Fruit fly (Drosophila melanogaster) whole organism, embryonic: ENCODE measurements around the gene Prx4.
A peak's percentile ranks its signal among the peaks of the same experiment; 100 is the strongest.

Experiments
- Asciz ChIP-seq: fragments of 200-800 bp; sonication (Bioruptor generic); optimal IDR thresholded peaks from 2 replicates; lab custom pipeline; 2017; ENCODE audit warnings: missing biosample characterization, mild to moderate bottlenecking, missing genetic modification characterization, missing genetic modification reagents
- CG10321 ChIP-seq: fragments of 200-800 bp; sonication (Bioruptor generic); IDR thresholded peaks from 2 replicates; pipeline ENCODE4 v1.3.6; 2022; ENCODE audit warnings: missing biosample characterization, missing genetic modification characterization
- CG10565 ChIP-seq: fragments of 200-800 bp; sonication (Bioruptor generic); optimal IDR thresholded peaks from 3 replicates; lab custom pipeline; 2016; ENCODE audit warnings: missing biosample characterization, mild to moderate bottlenecking, missing genetic modification characterization
- CG11696 ChIP-seq: fragments of 200-800 bp; sonication (Bioruptor generic); IDR thresholded peaks from 2 replicates; pipeline ENCODE4 v1.3.6; 2022; ENCODE audit warnings: missing biosample characterization, missing genetic modification characterization
- CG13287 ChIP-seq: fragments of 200-800 bp; sonication (Bioruptor generic); IDR thresholded peaks from 2 replicates; pipeline ENCODE4 v1.3.6; 2022; ENCODE audit warnings: missing biosample characterization, missing genetic modification characterization; ENCODE audit not compliant: partially characterized antibody
- CG15011 ChIP-seq: fragments of 200-800 bp; sonication (Bioruptor generic); optimal IDR thresholded peaks from 3 replicates; lab custom pipeline; 2018; ENCODE audit warnings: missing biosample characterization, mild to moderate bottlenecking, missing genetic modification characterization
- CG16815 ChIP-seq: fragments of 200-800 bp; sonication (Bioruptor generic); optimal IDR thresholded peaks from 3 replicates; lab custom pipeline; 2017; ENCODE audit warnings: missing biosample characterization, mild to moderate bottlenecking, missing genetic modification characterization
- CG34376 ChIP-seq: fragments of 200-800 bp; sonication (Bioruptor generic); optimal IDR thresholded peaks from 2 replicates; lab custom pipeline; 2018; ENCODE audit warnings: missing biosample characterization, mild to moderate bottlenecking, missing genetic modification characterization
- CG4404 ChIP-seq: fragments of 200-800 bp; sonication (Bioruptor generic); IDR thresholded peaks from 2 replicates; pipeline ENCODE4 v1.3.6; 2022; ENCODE audit warnings: missing biosample characterization, missing genetic modification characterization
- CG5245 ChIP-seq: fragments of 200-800 bp; sonication (Bioruptor generic); optimal IDR thresholded peaks from 3 replicates; lab custom pipeline; 2016; ENCODE audit warnings: missing biosample characterization, missing genetic modification characterization
- CG6791 ChIP-seq: fragments of 200-800 bp; sonication (Bioruptor generic); IDR thresholded peaks from 3 replicates; pipeline ENCODE4 v1.3.6; 2022; ENCODE audit warnings: missing biosample characterization, missing genetic modification characterization; ENCODE audit not compliant: partially characterized antibody
- CG7745 ChIP-seq: fragments of 200-800 bp; sonication (Bioruptor generic); optimal IDR thresholded peaks from 2 replicates; lab custom pipeline; 2018; ENCODE audit warnings: missing biosample characterization, mild to moderate bottlenecking, missing genetic modification characterization, moderate library complexity
- CG7786 ChIP-seq: fragments of 200-800 bp; sonication (Bioruptor generic); optimal IDR thresholded peaks from 2 replicates; lab custom pipeline; 2016; ENCODE audit warnings: missing biosample characterization, missing genetic modification characterization
- CG7987 ChIP-seq: fragments of 200-800 bp; sonication (Bioruptor generic); optimal IDR thresholded peaks from 2 replicates; lab custom pipeline; 2018; ENCODE audit warnings: missing biosample characterization, mild to moderate bottlenecking, missing genetic modification characterization, moderate library complexity
- CG8478 ChIP-seq: fragments of >200 bp; optimal IDR thresholded peaks from 2 replicates; lab custom pipeline; 2018
- CG8924 ChIP-seq: fragments of 200-800 bp; optimal IDR thresholded peaks from 3 replicates; lab custom pipeline; 2019; ENCODE audit warnings: missing biosample characterization, mild to moderate bottlenecking, missing genetic modification characterization, moderate library complexity
- D19B ChIP-seq: fragments of 200-800 bp; sonication (Bioruptor generic); optimal IDR thresholded peaks from 2 replicates; lab custom pipeline; 2017; ENCODE audit warnings: missing biosample characterization, mild to moderate bottlenecking, missing genetic modification characterization
- Dll ChIP-seq: fragments of 200-800 bp; sonication (Bioruptor generic); IDR thresholded peaks from 4 replicates; pipeline ENCODE4 v1.3.6; 2022; ENCODE audit warnings: missing biosample characterization, missing genetic modification characterization; ENCODE audit not compliant: partially characterized antibody
- Doc2 ChIP-seq: fragments of 200-800 bp; sonication (Bioruptor generic); IDR thresholded peaks from 2 replicates; pipeline ENCODE4 v1.3.6; 2022; ENCODE audit warnings: missing biosample characterization, missing genetic modification characterization
- Jarid2 ChIP-seq: fragments of 200-800 bp; sonication (Bioruptor generic); optimal IDR thresholded peaks from 3 replicates; lab custom pipeline; 2017; ENCODE audit warnings: mild to moderate bottlenecking, missing biosample characterization, missing genetic modification reagents, missing genetic modification characterization
- Mad ChIP-seq: fragments of 200-800 bp; sonication (Bioruptor generic); optimal IDR thresholded peaks from 2 replicates; lab custom pipeline; 2016; ENCODE audit warnings: missing biosample characterization, missing genetic modification characterization
- Nf-YA ChIP-seq: fragments of 200-800 bp; sonication (Bioruptor generic); IDR thresholded peaks from 2 replicates; pipeline ENCODE4 v1.3.6; 2022; ENCODE audit warnings: missing biosample characterization, missing genetic modification characterization
- Pdp1 ChIP-seq, 2 experiments: fragments of 200-800 bp; sonication (Bioruptor generic); optimal IDR thresholded peaks; 3 replicates each; lab custom pipeline; 2016; ENCODE audit warnings: missing biosample characterization in 2 of 2, missing genetic modification characterization in 2 of 2, mild to moderate bottlenecking in 1 of 2, moderate library complexity in 1 of 2
- Side ChIP-seq: fragments of 200-800 bp; sonication (Bioruptor generic); optimal IDR thresholded peaks from 2 replicates; lab custom pipeline; 2016; ENCODE audit warnings: missing biosample characterization, missing genetic modification characterization
- Sry-β ChIP-seq: fragments of 200-800 bp; sonication (Bioruptor generic); optimal IDR thresholded peaks from 2 replicates; lab custom pipeline; 2018; ENCODE audit warnings: missing biosample characterization, mild to moderate bottlenecking, missing genetic modification characterization, moderate library complexity
- bab2 ChIP-seq: fragments of 200-800 bp; sonication (Bioruptor generic); optimal IDR thresholded peaks from 2 replicates; lab custom pipeline; 2016; ENCODE audit warnings: missing biosample characterization, missing genetic modification characterization
- bbx ChIP-seq: fragments of 200-800 bp; sonication (Bioruptor generic); IDR thresholded peaks from 2 replicates; pipeline ENCODE4 v1.3.6; 2022; ENCODE audit warnings: missing biosample characterization, missing genetic modification characterization; ENCODE audit not compliant: partially characterized antibody
- bigmax ChIP-seq: fragments of 200-800 bp; sonication (Bioruptor generic); optimal IDR thresholded peaks from 2 replicates; lab custom pipeline; 2018; ENCODE audit warnings: missing biosample characterization, mild to moderate bottlenecking, missing genetic modification characterization
- bsh ChIP-seq, 2 experiments: fragments of 200-800 bp; sonication (Bioruptor generic); optimal IDR thresholded peaks; 2 replicates each; lab custom pipeline; 2017 to 2018; ENCODE audit warnings: mild to moderate bottlenecking in 2 of 2, missing biosample characterization in 2 of 2, missing genetic modification characterization in 2 of 2, moderate library complexity in 1 of 2
- caup ChIP-seq: fragments of 200-800 bp; sonication (Bioruptor generic); optimal IDR thresholded peaks from 3 replicates; lab custom pipeline; 2017; ENCODE audit warnings: missing biosample characterization, mild to moderate bottlenecking, missing genetic modification characterization, moderate library complexity; ENCODE audit not compliant: severe bottlenecking
- croc ChIP-seq: fragments of 200-800 bp; sonication (Bioruptor generic); conservative IDR thresholded peaks from 3 replicates; pipeline ENCODE4 v1.3.6; 2022; ENCODE audit warnings: missing biosample characterization, missing genetic modification characterization
- crol ChIP-seq: fragments of 200-800 bp; sonication (Bioruptor generic); IDR thresholded peaks from 2 replicates; pipeline ENCODE4 v1.3.6; 2022; ENCODE audit warnings: missing biosample characterization, missing genetic modification characterization
- dan ChIP-seq: fragments of 200-800 bp; sonication (Bioruptor generic); IDR thresholded peaks from 2 replicates; pipeline ENCODE4 v1.3.6; 2022; ENCODE audit warnings: missing biosample characterization, missing genetic modification characterization
- dimm ChIP-seq: fragments of 200-800 bp; sonication (Bioruptor generic); IDR thresholded peaks from 2 replicates; pipeline ENCODE4 v1.3.6; 2022; ENCODE audit warnings: missing biosample characterization, missing genetic modification characterization
- ems ChIP-seq: fragments of 200-800 bp; sonication (Bioruptor generic); optimal IDR thresholded peaks from 3 replicates; lab custom pipeline; 2016; ENCODE audit warnings: missing biosample characterization, missing genetic modification characterization
- esg ChIP-seq: fragments of 200-800 bp; sonication (Bioruptor generic); conservative IDR thresholded peaks from 2 replicates; pipeline ENCODE4 v1.3.6; 2022; ENCODE audit warnings: missing biosample characterization, missing genetic modification characterization
- eve ChIP-seq, 2 experiments: fragments of >200 bp; optimal IDR thresholded peaks; 2 replicates each; lab custom pipeline; 2017; ENCODE audit warnings: missing biosample characterization in 2 of 2, missing genetic modification characterization in 2 of 2
- eyg ChIP-seq: fragments of 200-800 bp; sonication (Bioruptor generic); optimal IDR thresholded peaks from 3 replicates; lab custom pipeline; 2016; ENCODE audit warnings: missing biosample characterization, missing genetic modification characterization
- fd102C ChIP-seq: fragments of 200-800 bp; sonication (Bioruptor generic); optimal IDR thresholded peaks from 2 replicates; lab custom pipeline; 2018; ENCODE audit warnings: missing biosample characterization, mild to moderate bottlenecking, missing genetic modification characterization, moderate library complexity
- fd96Cb ChIP-seq: fragments of 200-800 bp; sonication (Bioruptor generic); optimal IDR thresholded peaks from 2 replicates; lab custom pipeline; 2018; ENCODE audit warnings: missing biosample characterization, mild to moderate bottlenecking, missing genetic modification characterization, moderate library complexity
- hth ChIP-seq: fragments of >200 bp; optimal IDR thresholded peaks from 2 replicates; lab custom pipeline; 2017; ENCODE audit warnings: inconsistent platforms
- kay ChIP-seq: fragments of 200-800 bp; sonication (Bioruptor generic); optimal IDR thresholded peaks from 2 replicates; lab custom pipeline; 2016; ENCODE audit warnings: missing biosample characterization, missing genetic modification characterization
- mirr ChIP-seq: fragments of 200-800 bp; sonication (Bioruptor generic); optimal IDR thresholded peaks from 3 replicates; lab custom pipeline; 2018; ENCODE audit warnings: missing biosample characterization, mild to moderate bottlenecking, missing genetic modification characterization
- onecut ChIP-seq: fragments of 200-800 bp; sonication (Bioruptor generic); IDR thresholded peaks from 2 replicates; pipeline ENCODE4 v1.3.6; 2022; ENCODE audit warnings: missing biosample characterization, missing genetic modification characterization
- pb ChIP-seq: fragments of 200-800 bp; sonication (Bioruptor generic); optimal IDR thresholded peaks from 3 replicates; lab custom pipeline; 2016; ENCODE audit warnings: missing biosample characterization, missing genetic modification characterization
- sc ChIP-seq, 3 experiments: fragments of >200 bp in 2 of 3; fragments of 200-800 bp in 1 of 3; sonication (Bioruptor generic) in 1 of 3; optimal IDR thresholded peaks; 2 replicates in 2 of 3; 3 replicates in 1 of 3; lab custom pipeline; 2017; ENCODE audit warnings: mild to moderate bottlenecking in 1 of 3, missing biosample characterization in 1 of 3, missing genetic modification characterization in 1 of 3, missing genetic modification reagents in 1 of 3
- slp2 ChIP-seq: fragments of 200-800 bp; sonication (Bioruptor generic); optimal IDR thresholded peaks from 2 replicates; lab custom pipeline; 2016; ENCODE audit warnings: missing biosample characterization, missing genetic modification characterization
- ssp ChIP-seq: fragments of 200-800 bp; sonication (Bioruptor generic); IDR thresholded peaks from 2 replicates; pipeline ENCODE4 v1.3.6; 2022; ENCODE audit warnings: missing biosample characterization, missing genetic modification characterization
- usp ChIP-seq: fragments of >200 bp; optimal IDR thresholded peaks from 2 replicates; lab custom pipeline; 2017; ENCODE audit warnings: missing biosample characterization, missing genetic modification characterization

Gene Prx4

dm6 chr3L:3081146-3081872 is 39.1 kb downstream of the Prx4 start (continued):
- peak; percentile 98 to 99 for TF ChIP-seq bsh (GFP tag; optimal IDR thresholded peaks at IDR 0.05; lab: Kevin White, UChicago)
- peak; percentile 94 for TF ChIP-seq CG11696 (GFP tag; lab: Robert Waterston, UW)
- TF ChIP-seq mirr: peak; percentile 97
- peak; percentile 84 to 98 for TF ChIP-seq Pdp1 (GFP tag; optimal IDR thresholded peaks at IDR 0.05; lab: Kevin White, UChicago)
- peak; percentile 97 for TF ChIP-seq CG7786
- TF ChIP-seq dimm: no peak; the same call in 1 of the 2 replicates
- TF ChIP-seq CG7745 (tag; lab: Kevin White, UChicago): peak; percentile 91
- TF ChIP-seq CG10565 (GFP tag; lab: Kevin White, UChicago): peak; percentile 91
- TF ChIP-seq crol (GFP tag; lab: Robert Waterston, UW): peak; percentile 79
- peak; percentile 96 for TF ChIP-seq Side
- TF ChIP-seq CG16815: peak; percentile 97
- TF ChIP-seq usp (GFP tag; lab: Kevin White, UChicago): no peak
- TF ChIP-seq caup: peak; percentile 98
- TF ChIP-seq bab2 (GFP tag; lab: Kevin White, UChicago): peak; percentile 97
- TF ChIP-seq bigmax: peak; percentile 78
- peak; percentile 98 for TF ChIP-seq ems (GFP tag; lab: Kevin White, UChicago)
- TF ChIP-seq onecut (GFP tag; lab: Robert Waterston, UW): peak; percentile 96
- TF ChIP-seq CG10321 (GFP tag; lab: Robert Waterston, UW): peak; percentile 88
- peak; percentile 92 for TF ChIP-seq eyg (GFP tag; lab: Kevin White, UChicago)
- TF ChIP-seq CG7987 (GFP tag; lab: Kevin White, UChicago): peak; percentile 98
- TF ChIP-seq pb (GFP tag; lab: Kevin White, UChicago): peak; percentile 91
- TF ChIP-seq ssp (GFP tag; lab: Robert Waterston, UW): peak; percentile 92
- peak; percentile 97 for TF ChIP-seq CG5245 (GFP tag; lab: Kevin White, UChicago)
- peak; percentile 66 for TF ChIP-seq fd102C (GFP tag; lab: Kevin White, UChicago)
- TF ChIP-seq croc (GFP tag; lab: Robert Waterston, UW): peak; percentile 96
- peak; percentile 96 for TF ChIP-seq Nf-YA (GFP tag; lab: Robert Waterston, UW)
- TF ChIP-seq Jarid2 (GFP tag; lab: Kevin White, UChicago): peak; percentile 89
- peak; percentile 79 for TF ChIP-seq bbx (GFP tag; lab: Robert Waterston, UW)
- TF ChIP-seq CG34376 (GFP tag; lab: Kevin White, UChicago): peak; percentile 99
- peak; percentile 85 for TF ChIP-seq CG13287 (GFP tag; lab: Robert Waterston, UW)
- TF ChIP-seq fd96Cb (tag; lab: Kevin White, UChicago): peak; percentile 98
- TF ChIP-seq dan (GFP tag; lab: Robert Waterston, UW): peak; percentile 85
- no peak for TF ChIP-seq sc (optimal IDR thresholded peaks at IDR 0.05; lab: Kevin White, UChicago)
- peak; percentile 97 for TF ChIP-seq sc (GFP tag; optimal IDR thresholded peaks at IDR 0.05; lab: Kevin White, UChicago)
- TF ChIP-seq CG6791 (GFP tag; lab: Robert Waterston, UW): peak; percentile 80; the same call in 2 of the 3 replicates
- TF ChIP-seq Doc2 (GFP tag; lab: Robert Waterston, UW): peak; percentile 94
- no peak for TF ChIP-seq CG8478
- TF ChIP-seq Asciz (GFP tag; lab: Kevin White, UChicago): peak; percentile 99
- TF ChIP-seq CG15011 (GFP tag; lab: Kevin White, UChicago): peak; percentile 95
- peak in 1 of 2 experiments; percentile 97 for TF ChIP-seq eve (GFP tag; optimal IDR thresholded peaks at IDR 0.05; lab: Kevin White, UChicago)
- peak; percentile 98 for TF ChIP-seq CG8924 (tag; lab: Kevin White, UChicago)
- TF ChIP-seq Mad (GFP tag; lab: Kevin White, UChicago): peak; percentile 98
- TF ChIP-seq esg (GFP tag; lab: Robert Waterston, UW): peak; percentile 98
- TF ChIP-seq D19B: peak; percentile 95
- peak; percentile 64 for TF ChIP-seq Sry-β (GFP tag; lab: Kevin White, UChicago)
- TF ChIP-seq hth (lab: Kevin White, UChicago): no peak
- peak; percentile 95 for TF ChIP-seq CG4404 (GFP tag; lab: Robert Waterston, UW)
- TF ChIP-seq slp2 (GFP tag; lab: Kevin White, UChicago): peak; percentile 94
- peak; percentile 96 for TF ChIP-seq kay (GFP tag; lab: Kevin White, UChicago)
- TF ChIP-seq Dll (GFP tag; lab: Robert Waterston, UW): peak; percentile 73
